Fruit fly (Drosophila melanogaster): ENCODE results near the gene Zif.

dm6 chr3R:6428935-6429334 lies 28.0 kb upstream of the Zif start:
- TF ChIP-seq usp (GFP tag; optimal IDR thresholded peaks at IDR 0.05) (no peak), psq (optimal IDR thresholded peaks at IDR 0.05) (no peak), EcR (GFP tag; optimal IDR thresholded peaks at IDR 0.05) (no peak), CG8478 (optimal IDR thresholded peaks at IDR 0.05) (no peak)
